Fruit fly (Drosophila melanogaster) whole organism, embryonic: ENCODE results near the gene Cpr30B.

Source experiments
- Antp ChIP-seq: fragments of 200-800 bp; sonication (Bioruptor generic); optimal IDR thresholded peaks from 3 replicates; lab custom pipeline; 2016; ENCODE audit warnings: missing biosample characterization, missing genetic modification characterization
- B-H1 ChIP-seq: fragments of 200-800 bp; sonication (Bioruptor generic); IDR thresholded peaks from 3 replicates; pipeline ENCODE4 v1.3.6; 2022; ENCODE audit warnings: missing biosample characterization, missing genetic modification characterization
- Bgb ChIP-seq: fragments of 200-800 bp; sonication (Bioruptor generic); IDR thresholded peaks from 2 replicates; pipeline ENCODE4 v1.3.6; 2022; ENCODE audit warnings: missing biosample characterization, missing genetic modification characterization; ENCODE audit not compliant: partially characterized antibody
- C15 ChIP-seq: fragments of 200-800 bp; sonication (Bioruptor generic); IDR thresholded peaks from 3 replicates; pipeline ENCODE4 v1.3.6; 2022; ENCODE audit warnings: missing biosample characterization, missing genetic modification characterization
- CG10147 ChIP-seq: fragments of 200-800 bp; sonication (Bioruptor generic); optimal IDR thresholded peaks from 2 replicates; lab custom pipeline; 2019; ENCODE audit warnings: missing biosample characterization, mild to moderate bottlenecking, missing genetic modification characterization, moderate library complexity
- CG11398 ChIP-seq: fragments of 200-800 bp; sonication (Bioruptor generic); optimal IDR thresholded peaks from 2 replicates; lab custom pipeline; 2016; ENCODE audit warnings: missing biosample characterization, missing genetic modification characterization
- CG12104 ChIP-seq: fragments of 200-800 bp; sonication (Bioruptor generic); optimal IDR thresholded peaks from 3 replicates; lab custom pipeline; 2016; ENCODE audit warnings: missing biosample characterization, missing genetic modification characterization
- CG12299 ChIP-seq: fragments of 200-800 bp; sonication (Bioruptor generic); optimal IDR thresholded peaks from 2 replicates; lab custom pipeline; 2018; ENCODE audit warnings: missing biosample characterization, mild to moderate bottlenecking, missing genetic modification characterization
- CG12659 ChIP-seq: fragments of 200-800 bp; sonication (Bioruptor generic); optimal IDR thresholded peaks from 3 replicates; lab custom pipeline; 2017; ENCODE audit warnings: mild to moderate bottlenecking, missing biosample characterization, missing genetic modification reagents, missing genetic modification characterization
- CG13296 ChIP-seq: fragments of 200-800 bp; sonication (Bioruptor generic); optimal IDR thresholded peaks from 3 replicates; lab custom pipeline; 2018; ENCODE audit warnings: missing biosample characterization, mild to moderate bottlenecking, missing genetic modification characterization
- CG13624 ChIP-seq: fragments of 200-800 bp; sonication (Bioruptor generic); optimal IDR thresholded peaks from 2 replicates; lab custom pipeline; 2016; ENCODE audit warnings: missing biosample characterization, missing genetic modification characterization
- CG14667 ChIP-seq: fragments of 200-800 bp; sonication (Bioruptor generic); IDR thresholded peaks from 2 replicates; pipeline ENCODE4 v1.3.6; 2022; ENCODE audit warnings: missing biosample characterization, missing genetic modification characterization
- CG15269 ChIP-seq: fragments of 200-800 bp; sonication (Bioruptor generic); optimal IDR thresholded peaks from 2 replicates; lab custom pipeline; 2018; ENCODE audit warnings: missing biosample characterization, mild to moderate bottlenecking, missing genetic modification characterization, moderate library complexity
- CG17361 ChIP-seq: fragments of 200-800 bp; sonication (Bioruptor generic); IDR thresholded peaks from 3 replicates; pipeline ENCODE4 v1.3.6; 2022; ENCODE audit warnings: missing biosample characterization, missing genetic modification characterization
- CG1832 ChIP-seq: fragments of 200-800 bp; sonication (Bioruptor generic); optimal IDR thresholded peaks from 2 replicates; lab custom pipeline; 2017; ENCODE audit warnings: missing biosample characterization, mild to moderate bottlenecking, missing genetic modification characterization, inconsistent platforms
- CG3281 ChIP-seq: fragments of 200-800 bp; sonication (Bioruptor generic); optimal IDR thresholded peaks from 3 replicates; lab custom pipeline; 2017; ENCODE audit warnings: missing biosample characterization, mild to moderate bottlenecking, missing genetic modification characterization
- CG34376 ChIP-seq: fragments of 200-800 bp; sonication (Bioruptor generic); optimal IDR thresholded peaks from 2 replicates; lab custom pipeline; 2018; ENCODE audit warnings: missing biosample characterization, mild to moderate bottlenecking, missing genetic modification characterization
- CG3726 ChIP-seq: fragments of 200-800 bp; sonication (Bioruptor generic); IDR thresholded peaks from 3 replicates; pipeline ENCODE4, ENCODE4 v1.3.6; 2022; ENCODE audit warnings: missing biosample characterization, missing genetic modification characterization
- CG4730 ChIP-seq: fragments of 200-800 bp; sonication (Bioruptor generic); IDR thresholded peaks from 2 replicates; pipeline ENCODE4 v1.3.6; 2022; ENCODE audit warnings: missing biosample characterization, missing genetic modification characterization
- CG7271 ChIP-seq: fragments of 200-800 bp; sonication (Bioruptor generic); optimal IDR thresholded peaks from 2 replicates; lab custom pipeline; 2018; ENCODE audit warnings: missing biosample characterization, mild to moderate bottlenecking, missing genetic modification characterization, moderate library complexity
- CG7839 ChIP-seq: fragments of 200-800 bp; sonication (Bioruptor generic); optimal IDR thresholded peaks from 3 replicates; lab custom pipeline; 2018; ENCODE audit warnings: missing biosample characterization, mild to moderate bottlenecking, missing genetic modification characterization, moderate library complexity
- CG7987 ChIP-seq: fragments of 200-800 bp; sonication (Bioruptor generic); optimal IDR thresholded peaks from 2 replicates; lab custom pipeline; 2018; ENCODE audit warnings: missing biosample characterization, mild to moderate bottlenecking, missing genetic modification characterization, moderate library complexity
- CG8290 ChIP-seq, 3 experiments: fragments of 200-800 bp; sonication (Bioruptor generic); optimal IDR thresholded peaks; 2 replicates each; lab custom pipeline; 2016 to 2019; ENCODE audit warnings: missing biosample characterization in 3 of 3, missing genetic modification characterization in 3 of 3, mild to moderate bottlenecking in 2 of 3, moderate library complexity in 1 of 3
- CG9215 ChIP-seq: fragments of 200-800 bp; sonication (Bioruptor generic); IDR thresholded peaks from 2 replicates; pipeline ENCODE4 v1.3.6; 2022; ENCODE audit warnings: missing biosample characterization, missing genetic modification characterization
- D ChIP-seq, 2 experiments: fragments of 200-800 bp in 1 of 2; fragments of >200 bp in 1 of 2; sonication (Bioruptor generic) in 1 of 2; optimal IDR thresholded peaks; 2 replicates in 1 of 2; 3 replicates in 1 of 2; lab custom pipeline; 2017; ENCODE audit warnings: mild to moderate bottlenecking in 1 of 2, missing biosample characterization in 1 of 2, missing genetic modification characterization in 1 of 2, missing genetic modification reagents in 1 of 2
- D19A ChIP-seq: fragments of 200-800 bp; optimal IDR thresholded peaks from 3 replicates; lab custom pipeline; 2019; ENCODE audit warnings: missing biosample characterization, mild to moderate bottlenecking, missing genetic modification characterization, moderate library complexity
- ERR ChIP-seq: fragments of 200-800 bp; sonication (Bioruptor generic); optimal IDR thresholded peaks from 2 replicates; lab custom pipeline; 2016; ENCODE audit warnings: missing biosample characterization, missing genetic modification characterization
- HLHmδ ChIP-seq: fragments of 200-800 bp; sonication (Bioruptor generic); optimal IDR thresholded peaks from 2 replicates; lab custom pipeline; 2018; ENCODE audit warnings: missing biosample characterization, mild to moderate bottlenecking, missing genetic modification characterization, moderate library complexity
- HmgZ ChIP-seq: fragments of 200-800 bp; sonication (Bioruptor generic); optimal IDR thresholded peaks from 2 replicates; lab custom pipeline; 2018; ENCODE audit warnings: missing biosample characterization, mild to moderate bottlenecking, missing genetic modification characterization
- Lhr ChIP-seq: fragments of 200-800 bp; sonication (Bioruptor generic); optimal IDR thresholded peaks from 3 replicates; lab custom pipeline; 2017; ENCODE audit warnings: mild to moderate bottlenecking, missing biosample characterization, missing genetic modification reagents, missing genetic modification characterization
- Neu2 ChIP-seq: fragments of 200-800 bp; sonication (Bioruptor generic); optimal IDR thresholded peaks from 3 replicates; lab custom pipeline; 2016; ENCODE audit warnings: missing biosample characterization, missing genetic modification characterization, borderline replicate concordance
- Nf-YB ChIP-seq: fragments of 200-800 bp; sonication (Bioruptor generic); optimal IDR thresholded peaks from 3 replicates; lab custom pipeline; 2019; ENCODE audit warnings: missing biosample characterization, mild to moderate bottlenecking, missing genetic modification characterization, moderate library complexity
- Poxn ChIP-seq: fragments of 200-800 bp; sonication (Bioruptor generic); IDR thresholded peaks from 2 replicates; pipeline ENCODE4 v1.3.6; 2022; ENCODE audit warnings: missing biosample characterization, missing genetic modification characterization
- Sox100B ChIP-seq: fragments of 200-800 bp; sonication (Bioruptor generic); optimal IDR thresholded peaks from 3 replicates; lab custom pipeline; 2018; ENCODE audit warnings: missing biosample characterization, mild to moderate bottlenecking, missing genetic modification characterization
- Xbp1 ChIP-seq: fragments of 200-800 bp; sonication (Bioruptor generic); optimal IDR thresholded peaks from 3 replicates; lab custom pipeline; 2016; ENCODE audit warnings: missing biosample characterization, mild to moderate bottlenecking, missing genetic modification characterization
- ase ChIP-seq: fragments of 200-800 bp; sonication (Bioruptor generic); IDR thresholded peaks from 3 replicates; pipeline ENCODE4 v1.3.6; 2022; ENCODE audit warnings: missing biosample characterization, missing genetic modification characterization
- ato ChIP-seq: fragments of 200-800 bp; sonication (Bioruptor generic); IDR thresholded peaks from 2 replicates; pipeline ENCODE4 v1.3.6; 2022; ENCODE audit warnings: missing biosample characterization, missing genetic modification characterization; ENCODE audit not compliant: partially characterized antibody
- caup ChIP-seq: fragments of 200-800 bp; sonication (Bioruptor generic); optimal IDR thresholded peaks from 3 replicates; lab custom pipeline; 2017; ENCODE audit warnings: missing biosample characterization, mild to moderate bottlenecking, missing genetic modification characterization, moderate library complexity; ENCODE audit not compliant: severe bottlenecking
- ci ChIP-seq: fragments of 200-800 bp; sonication (Bioruptor generic); IDR thresholded peaks from 3 replicates; pipeline ENCODE4 v1.3.6; 2022; ENCODE audit warnings: missing biosample characterization, missing genetic modification characterization
- corto ChIP-seq: fragments of 200-800 bp; sonication (Bioruptor generic); optimal IDR thresholded peaks from 2 replicates; lab custom pipeline; 2016; ENCODE audit warnings: missing biosample characterization, mild to moderate bottlenecking, missing genetic modification characterization, moderate library complexity
- crp ChIP-seq, 2 experiments: fragments of 200-800 bp; sonication (Bioruptor generic); optimal IDR thresholded peaks; 2 replicates in 1 of 2; 3 replicates in 1 of 2; lab custom pipeline; 2017; ENCODE audit warnings: missing biosample characterization in 2 of 2, missing genetic modification characterization in 2 of 2, mild to moderate bottlenecking in 1 of 2, moderate library complexity in 1 of 2
- knrl ChIP-seq: fragments of 200-800 bp; sonication (Bioruptor generic); IDR thresholded peaks from 3 replicates; pipeline ENCODE4 v1.3.6; 2022; ENCODE audit warnings: missing biosample characterization, missing genetic modification characterization; ENCODE audit not compliant: partially characterized antibody
- lmd ChIP-seq: fragments of 200-800 bp; sonication (Bioruptor generic); IDR thresholded peaks from 2 replicates; pipeline ENCODE4 v1.3.6; 2022; ENCODE audit warnings: missing biosample characterization, missing genetic modification characterization
- pita ChIP-seq: fragments of 200-800 bp; sonication (Bioruptor generic); optimal IDR thresholded peaks from 2 replicates; lab custom pipeline; 2017; ENCODE audit warnings: missing biosample characterization, mild to moderate bottlenecking, missing genetic modification characterization
- tll ChIP-seq, 2 experiments: fragments of 200-800 bp in 1 of 2; fragments of >200 bp in 1 of 2; sonication (Bioruptor generic) in 1 of 2; optimal IDR thresholded peaks; 2 replicates each; lab custom pipeline; 2017 to 2019; ENCODE audit warnings: missing biosample characterization in 2 of 2, missing genetic modification characterization in 2 of 2, mild to moderate bottlenecking in 1 of 2, moderate library complexity in 1 of 2
- tup ChIP-seq: fragments of 200-800 bp; sonication (Bioruptor generic); optimal IDR thresholded peaks from 2 replicates; lab custom pipeline; 2016; ENCODE audit warnings: missing biosample characterization, mild to moderate bottlenecking, missing genetic modification characterization, moderate library complexity
- twi ChIP-seq: fragments of 200-800 bp; optimal IDR thresholded peaks from 2 replicates; lab custom pipeline; 2019; ENCODE audit warnings: missing biosample characterization, mild to moderate bottlenecking, missing genetic modification characterization, moderate library complexity

Cpr30B gene

dm6 chr2L:9567398-9567856 is 24.7 kb downstream of the Cpr30B start (continued):
- TF ChIP-seq Bgb (GFP tag; lab: Robert Waterston, UW) = peak; percentile 21; the same call in 1 of the 2 replicates
- TF ChIP-seq CG1832 (GFP tag; lab: Kevin White, UChicago) = no peak
- TF ChIP-seq CG34376 (GFP tag; lab: Kevin White, UChicago) = peak; percentile 100
- TF ChIP-seq CG7271 = peak; percentile 97
- TF ChIP-seq crp (GFP tag; optimal IDR thresholded peaks at IDR 0.05; lab: Kevin White, UChicago) = peak in 1 of 2 experiments; percentile 70
- TF ChIP-seq CG10147 (GFP tag; lab: Kevin White, UChicago) = peak; percentile 98
- no peak for TF ChIP-seq Neu2
- peak; percentile 90; the same call in 2 of the 3 replicates for TF ChIP-seq B-H1 (GFP tag; lab: Robert Waterston, UW)
- TF ChIP-seq ERR = peak; percentile 80
- peak; percentile 100 for TF ChIP-seq caup (GFP tag; lab: Kevin White, UChicago)
- peak; percentile 57; the same call in 1 of the 2 replicates for TF ChIP-seq CG14667 (GFP tag; lab: Robert Waterston, UW)
- TF ChIP-seq Poxn (GFP tag; lab: Robert Waterston, UW) = peak; percentile 72; the same call in 1 of the 2 replicates
- TF ChIP-seq tll (GFP tag; optimal IDR thresholded peaks at IDR 0.05; lab: Kevin White, UChicago) = peak in 1 of 2 experiments; percentile 31
- TF ChIP-seq HmgZ (tag; lab: Kevin White, UChicago) = peak; percentile 98
- TF ChIP-seq lmd (GFP tag; lab: Robert Waterston, UW) = peak; percentile 80
- TF ChIP-seq Sox100B (GFP tag; lab: Kevin White, UChicago) = peak; percentile 98
- peak; percentile 87 for TF ChIP-seq CG4730 (GFP tag; lab: Robert Waterston, UW)
- peak; percentile 83; the same call in 2 of the 3 replicates for TF ChIP-seq CG3726 (GFP tag; lab: Robert Waterston, UW)
- peak; percentile 98 for TF ChIP-seq CG15269 (tag; lab: Kevin White, UChicago)
- no peak for TF ChIP-seq knrl (GFP tag; lab: Robert Waterston, UW)
- peak; percentile 96 for TF ChIP-seq CG13624 (GFP tag; lab: Kevin White, UChicago)
- peak; percentile 99 for TF ChIP-seq CG12299 (tag; lab: Kevin White, UChicago)
- TF ChIP-seq pita = no peak
- TF ChIP-seq corto = peak; percentile 86
- peak; percentile 100 for TF ChIP-seq ci (GFP tag; lab: Robert Waterston, UW)
- peak; percentile 96 for TF ChIP-seq HLHmδ (GFP tag; lab: Kevin White, UChicago)
- peak; percentile 89 for TF ChIP-seq D19A (tag; lab: Kevin White, UChicago)
- peak; percentile 100 for TF ChIP-seq CG13296 (GFP tag; lab: Kevin White, UChicago)
- peak; percentile 96 for TF ChIP-seq CG7839 (tag; lab: Kevin White, UChicago)
- TF ChIP-seq C15 = peak; percentile 95
- peak; percentile 65 for TF ChIP-seq CG9215 (GFP tag; lab: Robert Waterston, UW)
- TF ChIP-seq Lhr (GFP tag; lab: Kevin White, UChicago) = peak; percentile 97
- TF ChIP-seq tup (GFP tag; lab: Kevin White, UChicago) = peak; percentile 94
- peak; percentile 98 for TF ChIP-seq CG12104 (GFP tag; lab: Kevin White, UChicago)
- peak; percentile 96 for TF ChIP-seq ase (GFP tag; lab: Robert Waterston, UW)
- peak; percentile 94 for TF ChIP-seq CG8290 (GFP tag; optimal IDR thresholded peaks at IDR 0.05; lab: Kevin White, UChicago)
- TF ChIP-seq CG8290 (tag; optimal IDR thresholded peaks at IDR 0.05; lab: Kevin White, UChicago) = peak; percentile 90 to 98
- TF ChIP-seq Xbp1 (GFP tag; lab: Kevin White, UChicago) = peak; percentile 96
- TF ChIP-seq twi (tag; lab: Kevin White, UChicago) = peak; percentile 87
- TF ChIP-seq CG17361 (GFP tag; lab: Robert Waterston, UW) = peak; percentile 93
- peak; percentile 87 for TF ChIP-seq Nf-YB (GFP tag; lab: Kevin White, UChicago)
- TF ChIP-seq CG11398 (GFP tag; lab: Kevin White, UChicago) = peak; percentile 97
- TF ChIP-seq ato (GFP tag; lab: Robert Waterston, UW) = no peak
- TF ChIP-seq CG7987 = peak; percentile 100
- peak; percentile 99 for TF ChIP-seq CG3281 (GFP tag; lab: Kevin White, UChicago)
- peak; percentile 99 for TF ChIP-seq CG12659 (GFP tag; lab: Kevin White, UChicago)
- TF ChIP-seq D (optimal IDR thresholded peaks at IDR 0.05; lab: Kevin White, UChicago) = no peak
- peak; percentile 96 for TF ChIP-seq D (GFP tag; optimal IDR thresholded peaks at IDR 0.05; lab: Kevin White, UChicago)
- TF ChIP-seq Antp = peak; percentile 86
